Fruit fly (Drosophila melanogaster): Measurements from ENCODE around the gene zormin.

Gene zormin

DNA sequence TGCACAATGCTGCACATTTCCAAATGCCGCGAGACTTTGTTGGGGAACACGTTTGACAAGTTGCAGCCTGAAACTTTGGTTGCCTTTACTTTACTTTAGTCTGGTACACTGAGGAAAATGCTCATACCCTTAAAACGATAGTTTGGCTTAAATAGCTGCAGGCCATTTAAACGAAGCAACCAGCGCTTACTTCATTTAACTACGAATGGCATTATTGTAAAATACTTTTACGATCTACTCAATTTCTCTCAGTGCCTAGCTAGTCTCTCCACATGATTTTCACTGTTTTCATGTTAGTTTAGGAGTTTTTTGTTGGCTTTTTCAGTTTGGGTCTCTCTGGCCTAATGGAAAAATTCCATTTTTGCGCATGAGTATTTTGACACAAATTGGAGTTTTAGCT lies 10.5 kb upstream of the zormin start (continued):
- TF ChIP-seq pan (optimal IDR thresholded peaks at IDR 0.05) (no peak), pan (GFP tag; optimal IDR thresholded peaks at IDR 0.05 in 1 of 2, IDR thresholded peaks at IDR 0.05 in 1 of 2) (peak in 1 of 2 experiments; percentile 85), CG5180 (GFP tag; optimal IDR thresholded peaks at IDR 0.05) (peak; percentile 81), CG6689 (GFP tag; IDR thresholded peaks at IDR 0.05) (peak; percentile 84), CG32767 (GFP tag; IDR thresholded peaks at IDR 0.05) (peak; percentile 69; the same call in 1 of the 2 replicates), CG10321 (GFP tag; IDR thresholded peaks at IDR 0.05) (peak; percentile 47; the same call in 1 of the 2 replicates), psq (GFP tag; optimal IDR thresholded peaks at IDR 0.05) (no peak), Doc3 (GFP tag; IDR thresholded peaks at IDR 0.05; ENCODE audit: partially characterized antibody) (no peak), D19B (GFP tag; optimal IDR thresholded peaks at IDR 0.05) (no peak), Neu2 (GFP tag; optimal IDR thresholded peaks at IDR 0.05; ENCODE audit: borderline replicate concordance) (no peak), ato (GFP tag; IDR thresholded peaks at IDR 0.05; ENCODE audit: partially characterized antibody) (no peak), CG11504 (tag; optimal IDR thresholded peaks at IDR 0.05) (peak; percentile 89), CG10462 (GFP tag; optimal IDR thresholded peaks at IDR 0.05) (no peak), CG17361 (GFP tag; IDR thresholded peaks at IDR 0.05) (peak; percentile 86), CG12942 (GFP tag; optimal IDR thresholded peaks at IDR 0.05) (peak; percentile 27), Ets97D (GFP tag; optimal IDR thresholded peaks at IDR 0.05) (no peak), bbx (GFP tag; IDR thresholded peaks at IDR 0.05; ENCODE audit: partially characterized antibody) (no peak), CG13775 (GFP tag; optimal IDR thresholded peaks at IDR 0.05) (peak; percentile 32), az2 (GFP tag; optimal IDR thresholded peaks at IDR 0.05) (peak; percentile 70), CG6683 (GFP tag; optimal IDR thresholded peaks at IDR 0.05) (no peak), gcm2 (GFP tag; optimal IDR thresholded peaks at IDR 0.05) (peak; percentile 5), CG34422 (GFP tag; IDR thresholded peaks at IDR 0.05) (peak; percentile 86), Sry-β (GFP tag; optimal IDR thresholded peaks at IDR 0.05) (peak; percentile 40), CG8089 (GFP tag; optimal IDR thresholded peaks at IDR 0.05) (peak; percentile 46), CG17186 (GFP tag; optimal IDR thresholded peaks at IDR 0.05) (peak; percentile 25), CG1602 (GFP tag; optimal IDR thresholded peaks at IDR 0.05) (peak; percentile 51), CG15269 (tag; optimal IDR thresholded peaks at IDR 0.05) (peak; percentile 70), caup (GFP tag; optimal IDR thresholded peaks at IDR 0.05; ENCODE audit: severe bottlenecking) (peak; percentile 34), CHES-1-like (GFP tag; optimal IDR thresholded peaks at IDR 0.05) (no peak), wdn (GFP tag; IDR thresholded peaks at IDR 0.05) (0 out of 2 replicates have a peak, but pooled peaks have one; percentile 43), CG33213 (GFP tag; optimal IDR thresholded peaks at IDR 0.05) (peak; percentile 72), ash1 (GFP tag; optimal IDR thresholded peaks at IDR 0.05) (no peak), CG4707 (GFP tag; optimal IDR thresholded peaks at IDR 0.05) (peak; percentile 41), gsb (GFP tag; IDR thresholded peaks at IDR 0.05) (peak; percentile 57), CG8281 (tag; optimal IDR thresholded peaks at IDR 0.05) (peak; percentile 30), so (GFP tag; IDR thresholded peaks at IDR 0.05) (peak; percentile 75; the same call in 1 of the 3 replicates), CG6254 (GFP tag; optimal IDR thresholded peaks at IDR 0.05) (peak; percentile 64), lmd (GFP tag; IDR thresholded peaks at IDR 0.05) (peak; percentile 82), ewg (GFP tag; optimal IDR thresholded peaks at IDR 0.05) (peak; percentile 63), da (GFP tag; optimal IDR thresholded peaks at IDR 0.05) (no peak), HLH4C (GFP tag; IDR thresholded peaks at IDR 0.05; ENCODE audit: partially characterized antibody) (no peak), Aef1 (GFP tag; IDR thresholded peaks at IDR 0.05) (peak; percentile 75), ase (GFP tag; IDR thresholded peaks at IDR 0.05) (peak; percentile 80), CG4282 (GFP tag; optimal IDR thresholded peaks at IDR 0.05) (no peak), CG18764 (GFP tag; optimal IDR thresholded peaks at IDR 0.05) (peak; percentile 78), Oaz (GFP tag; IDR thresholded peaks at IDR 0.05) (peak; percentile 57), CG18619 (GFP tag; optimal IDR thresholded peaks at IDR 0.05) (peak; percentile 28), ftz-f1 (GFP tag; optimal IDR thresholded peaks at IDR 0.05) (no peak), lbe (GFP tag; optimal IDR thresholded peaks at IDR 0.05) (peak; percentile 59), CG14965 (GFP tag; optimal IDR thresholded peaks at IDR 0.05; ENCODE audit: borderline replicate concordance) (peak; percentile 44), Sry-δ (GFP tag; optimal IDR thresholded peaks at IDR 0.05) (peak; percentile 36)

All from whole organism, embryonic.